Fruit fly (Drosophila melanogaster) Kc167 (cell line): ENCODE data around the gene CG9674.

Experiments
- Myc ChIP-seq: fragments of >200 bp; optimal IDR thresholded peaks from 2 replicates; lab custom pipeline; 2017; ENCODE audit warnings: missing external identifiers
- Sin3A ChIP-seq: fragments of >200 bp; optimal IDR thresholded peaks from 2 replicates; lab custom pipeline; 2018; ENCODE audit warnings: missing external identifiers
- h ChIP-seq: fragments of >200 bp; optimal IDR thresholded peaks from 3 replicates; lab custom pipeline; 2018; ENCODE audit warnings: missing external identifiers
- insv ChIP-seq: fragments of >200 bp; optimal IDR thresholded peaks from 3 replicates; lab custom pipeline; 2018; ENCODE audit warnings: missing external identifiers
- psq ChIP-seq: fragments of >200 bp; optimal IDR thresholded peaks from 2 replicates; lab custom pipeline; 2017; ENCODE audit warnings: missing external identifiers

DNA sequence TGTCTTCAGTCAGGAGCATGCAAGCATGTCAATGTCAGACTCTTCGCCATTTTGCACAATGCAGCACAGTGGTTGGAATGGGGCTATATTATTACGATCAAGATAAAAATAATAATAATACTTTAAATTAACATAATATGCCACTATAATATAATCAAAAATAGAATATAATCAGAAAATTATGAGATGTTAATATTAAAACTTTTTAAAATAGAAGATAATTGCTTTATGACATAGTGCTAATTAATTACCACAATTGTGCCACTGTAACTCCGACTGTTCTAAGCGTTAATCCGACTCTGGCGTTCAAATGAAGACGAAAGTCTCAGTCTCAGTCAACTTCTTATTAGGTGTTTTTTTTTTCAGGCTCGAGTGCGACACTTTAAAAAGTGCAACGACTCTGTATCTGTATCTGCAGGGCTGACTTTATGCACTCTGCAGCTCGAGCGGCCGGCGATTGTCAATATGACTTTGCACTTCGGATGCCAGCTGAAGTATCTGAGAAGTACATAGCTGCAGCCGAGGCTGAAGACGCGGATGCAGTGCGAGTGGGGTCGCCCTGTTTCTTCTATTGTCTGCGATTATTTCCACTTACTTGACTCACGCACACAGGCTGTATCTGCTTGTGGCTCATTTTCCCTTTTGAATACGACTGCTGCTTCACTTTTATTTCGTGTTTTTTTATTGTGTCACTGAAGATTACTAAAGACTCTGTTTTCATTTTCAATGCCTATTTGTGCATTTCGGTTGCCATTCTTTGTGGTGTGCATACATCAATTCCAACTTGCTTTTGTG lies 45.1 kb downstream of the CG9674 start:
- TF ChIP-seq h (lab: Kevin White, UChicago) = no peak
- TF ChIP-seq insv (lab: Kevin White, UChicago) = no peak
- TF ChIP-seq Myc (lab: Kevin White, UChicago) = no peak
- no peak for TF ChIP-seq Sin3A (lab: Kevin White, UChicago)
- no peak for TF ChIP-seq psq
